Worm (Caenorhabditis elegans): Measurements from ENCODE around the gene F42A6.5.
A peak's percentile ranks its signal among the peaks of the same experiment; 100 is the strongest.

The F42A6.5 gene

ce11 chrIV:3299229-3299628 is 32.4 kb downstream of the F42A6.5 start:
- TF ChIP-seq ztf-11 (tag; optimal IDR thresholded peaks at IDR 0.05), result no peak
- TF ChIP-seq ceh-83 (GFP tag; optimal IDR thresholded peaks at IDR 0.05), result peak; percentile 46

- TF ChIP-seq mls-2 (tag; optimal IDR thresholded peaks at IDR 0.05) (no peak), lin-32 (GFP tag; optimal IDR thresholded peaks at IDR 0.05) (no peak), nhr-28 (tag; optimal IDR thresholded peaks at IDR 0.05) (no peak), lin-13 (tag; optimal IDR thresholded peaks at IDR 0.05) (no peak), lsy-2 (tag; optimal IDR thresholded peaks at IDR 0.05) (no peak), zip-8 (tag; optimal IDR thresholded peaks at IDR 0.05) (no peak), tbx-8 (GFP tag; optimal IDR thresholded peaks at IDR 0.05) (no peak), unc-39 (tag; optimal IDR thresholded peaks at IDR 0.05) (no peak)
These were observed 33.4 kb downstream of the F42A6.5 start, which contains the start of gene W08E12.6 for ce11 chrIV:3298300-3298699. W08E12.6 (plus strand) TSS chrIV:3298600.

- TF ChIP-seq nhr-76 (tag; optimal IDR thresholded peaks at IDR 0.05) (no peak), tbx-8 (GFP tag; optimal IDR thresholded peaks at IDR 0.05) (no peak), lin-32 (GFP tag; optimal IDR thresholded peaks at IDR 0.05) (no peak), ceh-39 (tag; optimal IDR thresholded peaks at IDR 0.05) (no peak), ceh-83 (GFP tag; optimal IDR thresholded peaks at IDR 0.05) (no peak), nhr-28 (tag; optimal IDR thresholded peaks at IDR 0.05) (no peak), unc-39 (tag; optimal IDR thresholded peaks at IDR 0.05) (no peak), ztf-11 (tag; optimal IDR thresholded peaks at IDR 0.05) (no peak), blmp-1 (tag; optimal IDR thresholded peaks at IDR 0.05) (no peak), unc-62 (GFP tag; optimal IDR thresholded peaks at IDR 0.05) (no peak), nhr-237 (tag; optimal IDR thresholded peaks at IDR 0.05) (no peak), mls-2 (tag; optimal IDR thresholded peaks at IDR 0.05) (no peak), snpc-4 (tag; optimal IDR thresholded peaks at IDR 0.05) (no peak)
These were observed 34.8 kb downstream of the F42A6.5 start for ce11 chrIV:3296578-3297549.

ce11 chrIV:3294553-3295185 is 37.0 kb downstream of the F42A6.5 start, which contains the start of gene W08E12.7:
W08E12.7 (plus strand) TSS chrIV:3295135.
- TF ChIP-seq snpc-4 (tag; optimal IDR thresholded peaks at IDR 0.05), result no peak
- peak; percentile 28 for TF ChIP-seq bed-3 (GFP tag; optimal IDR thresholded peaks at IDR 0.05)
- TF ChIP-seq blmp-1 (tag; optimal IDR thresholded peaks at IDR 0.05), result peak; percentile 45
- TF ChIP-seq nhr-237 (tag; optimal IDR thresholded peaks at IDR 0.05), result peak; percentile 96
- peak; percentile 77 for TF ChIP-seq ceh-39 (tag; optimal IDR thresholded peaks at IDR 0.05)
- TF ChIP-seq ceh-83 (GFP tag; optimal IDR thresholded peaks at IDR 0.05), result peak; percentile 25
- TF ChIP-seq elt-1 (tag; optimal IDR thresholded peaks at IDR 0.05; ENCODE audit: borderline replicate concordance, insufficient read depth), result no peak
- peak; percentile 95 for TF ChIP-seq lin-13 (tag; optimal IDR thresholded peaks at IDR 0.05)
- peak; percentile 51 for TF ChIP-seq unc-62 (GFP tag; optimal IDR thresholded peaks at IDR 0.05)
- peak; percentile 51 for TF ChIP-seq unc-120 (tag; optimal IDR thresholded peaks at IDR 0.05; ENCODE audit: poor library complexity, severe bottlenecking)
- TF ChIP-seq ceh-43 (GFP tag; optimal IDR thresholded peaks at IDR 0.05), result peak; percentile 40
- peak; percentile 36 for TF ChIP-seq drap-1 (GFP tag; optimal IDR thresholded peaks at IDR 0.05)
- peak; percentile 77 for TF ChIP-seq cnd-1 (tag; optimal IDR thresholded peaks at IDR 0.05)
- TF ChIP-seq nhr-28 (tag; optimal IDR thresholded peaks at IDR 0.05), result peak; percentile 25
- peak; percentile 69 for TF ChIP-seq M03D4.4 (tag; optimal IDR thresholded peaks at IDR 0.05)
- TF ChIP-seq mls-2 (tag; optimal IDR thresholded peaks at IDR 0.05), result peak; percentile 53
- TF ChIP-seq lsy-2 (tag; optimal IDR thresholded peaks at IDR 0.05), result peak; percentile 91
- peak; percentile 82 for TF ChIP-seq sptf-1 (tag; optimal IDR thresholded peaks at IDR 0.05)
- TF ChIP-seq zip-8 (tag; optimal IDR thresholded peaks at IDR 0.05), result no peak
- TF ChIP-seq ces-1 (GFP tag; optimal IDR thresholded peaks at IDR 0.05), result no peak
- TF ChIP-seq mab-5 (tag; optimal IDR thresholded peaks at IDR 0.05), result peak; percentile 46
- TF ChIP-seq mep-1 (tag; optimal IDR thresholded peaks at IDR 0.05), result peak; percentile 99
- TF ChIP-seq ztf-11 (tag; optimal IDR thresholded peaks at IDR 0.05), result no peak
- TF ChIP-seq unc-39 (tag; optimal IDR thresholded peaks at IDR 0.05), result no peak
- no peak for TF ChIP-seq lin-32 (GFP tag; optimal IDR thresholded peaks at IDR 0.05)
- peak; percentile 25 for TF ChIP-seq tbx-8 (GFP tag; optimal IDR thresholded peaks at IDR 0.05)
- TF ChIP-seq nhr-76 (tag; optimal IDR thresholded peaks at IDR 0.05), result no peak
- no peak for TF ChIP-seq elt-3 (tag; optimal IDR thresholded peaks at IDR 0.05)
- TF ChIP-seq nhr-12 (tag; optimal IDR thresholded peaks at IDR 0.05), result no peak
- TF ChIP-seq sem-2 (GFP tag; optimal IDR thresholded peaks at IDR 0.05), result no peak
- peak; percentile 84 for TF ChIP-seq hlh-1 (tag; optimal IDR thresholded peaks at IDR 0.05)
- TF ChIP-seq ham-2 (GFP tag; optimal IDR thresholded peaks at IDR 0.05), result no peak
- no peak for TF ChIP-seq nhr-2 (tag; optimal IDR thresholded peaks at IDR 0.05)
- peak; percentile 89 for TF ChIP-seq pha-4 (tag; optimal IDR thresholded peaks at IDR 0.05)
- no peak for TF ChIP-seq flh-1 (GFP tag; optimal IDR thresholded peaks at IDR 0.05)

Data from whole organism, mixed stage, embryonic.